Fruit fly (Drosophila melanogaster) whole organism, embryonic: ENCODE measurements around the gene CG15547.
A peak's percentile ranks its signal among the peaks of the same experiment; 100 is the strongest.

ENCODE experiments used
- Adf1 ChIP-seq: fragments of 200-800 bp; sonication (Bioruptor generic); IDR thresholded peaks from 2 replicates; pipeline ENCODE4 v1.3.6; 2022; ENCODE audit warnings: missing biosample characterization, missing genetic modification characterization
- Asciz ChIP-seq: fragments of 200-800 bp; sonication (Bioruptor generic); optimal IDR thresholded peaks from 2 replicates; lab custom pipeline; 2017; ENCODE audit warnings: missing biosample characterization, mild to moderate bottlenecking, missing genetic modification characterization, missing genetic modification reagents
- CG10366 ChIP-seq: fragments of 200-800 bp; sonication (Bioruptor generic); IDR thresholded peaks from 2 replicates; pipeline ENCODE4 v1.3.6; 2022; ENCODE audit warnings: missing biosample characterization, missing genetic modification characterization
- CG11456 ChIP-seq: fragments of 200-800 bp; sonication (Bioruptor generic); IDR thresholded peaks from 3 replicates; pipeline ENCODE4 v1.3.6; 2022; ENCODE audit warnings: missing biosample characterization, missing genetic modification characterization
- CG11560 ChIP-seq: fragments of 200-800 bp; sonication (Bioruptor generic); IDR thresholded peaks from 3 replicates; pipeline ENCODE4 v1.3.6; 2022; ENCODE audit warnings: missing biosample characterization, missing genetic modification characterization
- CG1233 ChIP-seq: fragments of 200-800 bp; sonication (Bioruptor generic); optimal IDR thresholded peaks from 4 replicates; lab custom pipeline; 2018; ENCODE audit warnings: missing biosample characterization, mild to moderate bottlenecking, missing genetic modification characterization
- CG13287 ChIP-seq: fragments of 200-800 bp; sonication (Bioruptor generic); IDR thresholded peaks from 2 replicates; pipeline ENCODE4 v1.3.6; 2022; ENCODE audit warnings: missing biosample characterization, missing genetic modification characterization; ENCODE audit not compliant: partially characterized antibody
- CG13775 ChIP-seq: fragments of 200-800 bp; sonication (Bioruptor generic); optimal IDR thresholded peaks from 3 replicates; lab custom pipeline; 2017; ENCODE audit warnings: missing biosample characterization, mild to moderate bottlenecking, missing genetic modification characterization
- CG14710 ChIP-seq: fragments of 200-800 bp; sonication (Bioruptor generic); optimal IDR thresholded peaks from 3 replicates; lab custom pipeline; 2019; ENCODE audit warnings: missing biosample characterization, mild to moderate bottlenecking, missing genetic modification characterization, moderate library complexity
- CG1603 ChIP-seq: fragments of 200-800 bp; sonication (Bioruptor generic); optimal IDR thresholded peaks from 2 replicates; lab custom pipeline; 2019; ENCODE audit warnings: missing biosample characterization, mild to moderate bottlenecking, missing genetic modification characterization, moderate library complexity
- CG18476 ChIP-seq: fragments of 200-800 bp; sonication (Bioruptor generic); optimal IDR thresholded peaks from 2 replicates; lab custom pipeline; 2016; ENCODE audit warnings: missing biosample characterization, mild to moderate bottlenecking, missing genetic modification characterization
- CG2678 ChIP-seq: fragments of 200-800 bp; sonication (Bioruptor generic); optimal IDR thresholded peaks from 3 replicates; lab custom pipeline; 2019; ENCODE audit warnings: missing biosample characterization, mild to moderate bottlenecking, missing genetic modification characterization, moderate library complexity
- CG33213 ChIP-seq: fragments of 200-800 bp; sonication (Bioruptor generic); optimal IDR thresholded peaks from 3 replicates; lab custom pipeline; 2016; ENCODE audit warnings: missing biosample characterization, missing genetic modification characterization
- CG33557 ChIP-seq: fragments of 200-800 bp; sonication (Bioruptor generic); optimal IDR thresholded peaks from 2 replicates; lab custom pipeline; 2019; ENCODE audit warnings: missing biosample characterization, mild to moderate bottlenecking, missing genetic modification characterization, moderate library complexity
- CG3847 ChIP-seq: fragments of 200-800 bp; sonication (Bioruptor generic); IDR thresholded peaks from 2 replicates; pipeline ENCODE4 v1.3.6; 2022; ENCODE audit warnings: missing biosample characterization, missing genetic modification characterization
- CG4424 ChIP-seq: fragments of 200-800 bp; sonication (Bioruptor generic); optimal IDR thresholded peaks from 3 replicates; lab custom pipeline; 2016; ENCODE audit warnings: missing biosample characterization, missing genetic modification characterization
- CG5245 ChIP-seq: fragments of 200-800 bp; sonication (Bioruptor generic); optimal IDR thresholded peaks from 3 replicates; lab custom pipeline; 2016; ENCODE audit warnings: missing biosample characterization, missing genetic modification characterization
- CG8281 ChIP-seq: fragments of 200-800 bp; sonication (Bioruptor generic); optimal IDR thresholded peaks from 2 replicates; lab custom pipeline; 2018; ENCODE audit warnings: missing biosample characterization, mild to moderate bottlenecking, missing genetic modification characterization, moderate library complexity
- CG8924 ChIP-seq: fragments of 200-800 bp; optimal IDR thresholded peaks from 3 replicates; lab custom pipeline; 2019; ENCODE audit warnings: missing biosample characterization, mild to moderate bottlenecking, missing genetic modification characterization, moderate library complexity
- CG9609 ChIP-seq: fragments of 200-800 bp; sonication (Bioruptor generic); optimal IDR thresholded peaks from 3 replicates; lab custom pipeline; 2016; ENCODE audit warnings: missing biosample characterization, missing genetic modification characterization
- CHES-1-like ChIP-seq: fragments of 200-800 bp; sonication (Bioruptor generic); optimal IDR thresholded peaks from 2 replicates; lab custom pipeline; 2016; ENCODE audit warnings: missing biosample characterization, missing genetic modification characterization
- CoRest ChIP-seq: fragments of 200-800 bp; sonication (Bioruptor generic); optimal IDR thresholded peaks from 3 replicates; lab custom pipeline; 2018; ENCODE audit warnings: missing biosample characterization, mild to moderate bottlenecking, missing genetic modification characterization, moderate library complexity
- Dad ChIP-seq: fragments of 200-800 bp; sonication (Bioruptor generic); optimal IDR thresholded peaks from 3 replicates; lab custom pipeline; 2016; ENCODE audit warnings: missing biosample characterization, missing genetic modification characterization
- Doc3 ChIP-seq: fragments of 200-800 bp; sonication (Bioruptor generic); IDR thresholded peaks from 3 replicates; pipeline ENCODE4 v1.3.6; 2022; ENCODE audit warnings: missing biosample characterization, missing genetic modification characterization; ENCODE audit not compliant: partially characterized antibody
- Fer1 ChIP-seq: fragments of 200-800 bp; sonication (Bioruptor generic); optimal IDR thresholded peaks from 2 replicates; lab custom pipeline; 2017; ENCODE audit warnings: missing biosample characterization, mild to moderate bottlenecking, missing genetic modification characterization
- Kr ChIP-seq: fragments of 200-800 bp; sonication (Bioruptor generic); optimal IDR thresholded peaks from 2 replicates; lab custom pipeline; 2017; ENCODE audit warnings: missing biosample characterization, mild to moderate bottlenecking, missing genetic modification characterization
- Lhr ChIP-seq: fragments of 200-800 bp; sonication (Bioruptor generic); optimal IDR thresholded peaks from 3 replicates; lab custom pipeline; 2017; ENCODE audit warnings: mild to moderate bottlenecking, missing biosample characterization, missing genetic modification reagents, missing genetic modification characterization
- Mad ChIP-seq: fragments of 200-800 bp; sonication (Bioruptor generic); optimal IDR thresholded peaks from 2 replicates; lab custom pipeline; 2016; ENCODE audit warnings: missing biosample characterization, missing genetic modification characterization
- Neu2 ChIP-seq: fragments of 200-800 bp; sonication (Bioruptor generic); optimal IDR thresholded peaks from 3 replicates; lab custom pipeline; 2016; ENCODE audit warnings: missing biosample characterization, missing genetic modification characterization, borderline replicate concordance
- Nf-YC ChIP-seq: fragments of 200-800 bp; optimal IDR thresholded peaks from 3 replicates; lab custom pipeline; 2019; ENCODE audit warnings: missing biosample characterization, mild to moderate bottlenecking, missing genetic modification characterization, moderate library complexity
- PHDP ChIP-seq: fragments of 200-800 bp; sonication (Bioruptor generic); optimal IDR thresholded peaks from 3 replicates; lab custom pipeline; 2018; ENCODE audit warnings: missing biosample characterization, mild to moderate bottlenecking, missing genetic modification characterization, moderate library complexity
- Scr ChIP-seq: fragments of 200-800 bp; sonication (Bioruptor generic); IDR thresholded peaks from 2 replicates; pipeline ENCODE4 v1.3.6; 2022; ENCODE audit warnings: missing biosample characterization, missing genetic modification characterization; ENCODE audit not compliant: partially characterized antibody
- ac ChIP-seq: fragments of 200-800 bp; sonication (Bioruptor generic); optimal IDR thresholded peaks from 3 replicates; lab custom pipeline; 2017; ENCODE audit warnings: missing biosample characterization, mild to moderate bottlenecking, missing genetic modification characterization
- bsh ChIP-seq, 2 experiments: fragments of 200-800 bp; sonication (Bioruptor generic); optimal IDR thresholded peaks; 2 replicates each; lab custom pipeline; 2017 to 2018; ENCODE audit warnings: mild to moderate bottlenecking in 2 of 2, missing biosample characterization in 2 of 2, missing genetic modification characterization in 2 of 2, moderate library complexity in 1 of 2
- chn ChIP-seq: fragments of 200-800 bp; sonication (Bioruptor generic); optimal IDR thresholded peaks from 2 replicates; lab custom pipeline; 2016; ENCODE audit warnings: missing biosample characterization, missing genetic modification characterization
- emc ChIP-seq: fragments of 200-800 bp; sonication (Bioruptor generic); optimal IDR thresholded peaks from 2 replicates; lab custom pipeline; 2016; ENCODE audit warnings: missing biosample characterization, missing genetic modification characterization
- fu2 ChIP-seq: fragments of 200-800 bp; sonication (Bioruptor generic); optimal IDR thresholded peaks from 2 replicates; lab custom pipeline; 2016; ENCODE audit warnings: missing biosample characterization, missing genetic modification characterization
- gfzf ChIP-seq: fragments of 200-800 bp; sonication (Bioruptor generic); optimal IDR thresholded peaks from 2 replicates; lab custom pipeline; 2016; ENCODE audit warnings: missing biosample characterization, mild to moderate bottlenecking, missing genetic modification characterization, moderate library complexity
- her ChIP-seq: fragments of 200-800 bp; sonication (Bioruptor generic); optimal IDR thresholded peaks from 2 replicates; lab custom pipeline; 2016; ENCODE audit warnings: missing biosample characterization, missing genetic modification characterization
- ind ChIP-seq: fragments of 200-800 bp; sonication (Bioruptor generic); optimal IDR thresholded peaks from 3 replicates; lab custom pipeline; 2016; ENCODE audit warnings: missing biosample characterization, missing genetic modification characterization
- lola ChIP-seq, 3 experiments: fragments of >200 bp in 2 of 3; fragments of 200-800 bp in 1 of 3; sonication (Bioruptor generic) in 1 of 3; optimal IDR thresholded peaks; 2 replicates each; lab custom pipeline; 2017 to 2019; ENCODE audit warnings: missing biosample characterization in 3 of 3, missing genetic modification characterization in 3 of 3, mild to moderate bottlenecking in 1 of 3, moderate library complexity in 1 of 3
- luna ChIP-seq: fragments of 200-800 bp; sonication (Bioruptor generic); optimal IDR thresholded peaks from 2 replicates; lab custom pipeline; 2016; ENCODE audit warnings: missing biosample characterization, missing genetic modification characterization
- mirr ChIP-seq: fragments of 200-800 bp; sonication (Bioruptor generic); optimal IDR thresholded peaks from 3 replicates; lab custom pipeline; 2018; ENCODE audit warnings: missing biosample characterization, mild to moderate bottlenecking, missing genetic modification characterization
- nerfin-1 ChIP-seq: fragments of 200-800 bp; sonication (Bioruptor generic); optimal IDR thresholded peaks from 3 replicates; lab custom pipeline; 2019; ENCODE audit warnings: missing biosample characterization, mild to moderate bottlenecking, missing genetic modification characterization, moderate library complexity
- nerfin-2 ChIP-seq: fragments of 200-800 bp; sonication (Bioruptor generic); IDR thresholded peaks from 2 replicates; pipeline ENCODE4 v1.3.6; 2022; ENCODE audit warnings: missing biosample characterization, missing genetic modification characterization; ENCODE audit not compliant: partially characterized antibody
- sc ChIP-seq, 3 experiments: fragments of >200 bp in 2 of 3; fragments of 200-800 bp in 1 of 3; sonication (Bioruptor generic) in 1 of 3; optimal IDR thresholded peaks; 2 replicates in 2 of 3; 3 replicates in 1 of 3; lab custom pipeline; 2017; ENCODE audit warnings: mild to moderate bottlenecking in 1 of 3, missing biosample characterization in 1 of 3, missing genetic modification characterization in 1 of 3, missing genetic modification reagents in 1 of 3
- sens-2 ChIP-seq: fragments of 200-800 bp; sonication (Bioruptor generic); IDR thresholded peaks from 2 replicates; pipeline ENCODE4 v1.3.6; 2022; ENCODE audit warnings: missing biosample characterization, missing genetic modification characterization
- slbo ChIP-seq: fragments of 200-800 bp; sonication (Bioruptor generic); IDR thresholded peaks from 2 replicates; pipeline ENCODE4 v1.3.6; 2022; ENCODE audit warnings: missing biosample characterization, missing genetic modification characterization
- slp2 ChIP-seq: fragments of 200-800 bp; sonication (Bioruptor generic); optimal IDR thresholded peaks from 2 replicates; lab custom pipeline; 2016; ENCODE audit warnings: missing biosample characterization, missing genetic modification characterization
- vvl ChIP-seq: fragments of 200-800 bp; sonication (Bioruptor generic); IDR thresholded peaks from 2 replicates; pipeline ENCODE4 v1.3.6; 2022; ENCODE audit warnings: missing biosample characterization, missing genetic modification characterization

Gene CG15547

dm6 chr3R:30918872-30919271 is 35.6 kb upstream of the CG15547 start (continued):
- TF ChIP-seq Adf1 (GFP tag; lab: Robert Waterston, UW) (no peak), slbo (GFP tag; lab: Robert Waterston, UW) (no peak), CG8281 (tag; lab: Kevin White, UChicago) (no peak), CG11456 (GFP tag; lab: Robert Waterston, UW) (no peak), ac (GFP tag; lab: Kevin White, UChicago) (peak; percentile 68), CG33557 (GFP tag; lab: Kevin White, UChicago) (peak; percentile 45), CG4424 (GFP tag; lab: Kevin White, UChicago) (no peak), chn (GFP tag; lab: Kevin White, UChicago) (no peak), sc (optimal IDR thresholded peaks at IDR 0.05; lab: Kevin White, UChicago) (no peak), sc (GFP tag; optimal IDR thresholded peaks at IDR 0.05; lab: Kevin White, UChicago) (peak; percentile 9), CG8924 (tag; lab: Kevin White, UChicago) (peak; percentile 58), slp2 (GFP tag; lab: Kevin White, UChicago) (no peak), Scr (GFP tag; lab: Robert Waterston, UW) (no peak), CG14710 (tag; lab: Kevin White, UChicago) (peak; percentile 42), lola (GFP tag; optimal IDR thresholded peaks at IDR 0.05; lab: Kevin White, UChicago) (peak in 1 of 3 experiments; percentile 56), ind (no peak), bsh (GFP tag; optimal IDR thresholded peaks at IDR 0.05; lab: Kevin White, UChicago) (peak in 1 of 2 experiments; percentile 24), CG33213 (GFP tag; lab: Kevin White, UChicago) (no peak), CG13775 (GFP tag; lab: Kevin White, UChicago) (no peak), nerfin-2 (no peak), vvl (no peak), CHES-1-like (GFP tag; lab: Kevin White, UChicago) (no peak), CG9609 (GFP tag; lab: Kevin White, UChicago) (no peak), Fer1 (GFP tag; lab: Kevin White, UChicago) (no peak), CoRest (peak; percentile 21), Doc3 (no peak), emc (GFP tag; lab: Kevin White, UChicago) (no peak), CG10366 (GFP tag; lab: Robert Waterston, UW) (no peak), Mad (GFP tag; lab: Kevin White, UChicago) (no peak), Nf-YC (no peak), luna (GFP tag; lab: Kevin White, UChicago) (no peak), Neu2 (GFP tag; lab: Kevin White, UChicago) (no peak), CG13287 (GFP tag; lab: Robert Waterston, UW) (no peak), CG18476 (no peak), gfzf (GFP tag; lab: Kevin White, UChicago) (no peak), Asciz (peak; percentile 51), CG5245 (GFP tag; lab: Kevin White, UChicago) (no peak), CG11560 (tag; lab: Robert Waterston, UW) (no peak), PHDP (tag; lab: Kevin White, UChicago) (peak; percentile 20), Kr (GFP tag; lab: Kevin White, UChicago) (peak; percentile 83), her (no peak), fu2 (GFP tag; lab: Kevin White, UChicago) (no peak), CG1603 (tag; lab: Kevin White, UChicago) (peak; percentile 38), CG1233 (peak; percentile 19), nerfin-1 (tag; lab: Kevin White, UChicago) (peak; percentile 25), CG2678 (tag; lab: Kevin White, UChicago) (peak; percentile 50), Lhr (GFP tag; lab: Kevin White, UChicago) (no peak), mirr (GFP tag; lab: Kevin White, UChicago) (no peak), CG3847 (GFP tag; lab: Robert Waterston, UW) (no peak), sens-2 (GFP tag; lab: Robert Waterston, UW) (no peak), Dad (GFP tag; lab: Kevin White, UChicago) (no peak)
